Fruit fly (Drosophila melanogaster): ENCODE measurements around the gene CG1958.

Gene CG1958

DNA sequence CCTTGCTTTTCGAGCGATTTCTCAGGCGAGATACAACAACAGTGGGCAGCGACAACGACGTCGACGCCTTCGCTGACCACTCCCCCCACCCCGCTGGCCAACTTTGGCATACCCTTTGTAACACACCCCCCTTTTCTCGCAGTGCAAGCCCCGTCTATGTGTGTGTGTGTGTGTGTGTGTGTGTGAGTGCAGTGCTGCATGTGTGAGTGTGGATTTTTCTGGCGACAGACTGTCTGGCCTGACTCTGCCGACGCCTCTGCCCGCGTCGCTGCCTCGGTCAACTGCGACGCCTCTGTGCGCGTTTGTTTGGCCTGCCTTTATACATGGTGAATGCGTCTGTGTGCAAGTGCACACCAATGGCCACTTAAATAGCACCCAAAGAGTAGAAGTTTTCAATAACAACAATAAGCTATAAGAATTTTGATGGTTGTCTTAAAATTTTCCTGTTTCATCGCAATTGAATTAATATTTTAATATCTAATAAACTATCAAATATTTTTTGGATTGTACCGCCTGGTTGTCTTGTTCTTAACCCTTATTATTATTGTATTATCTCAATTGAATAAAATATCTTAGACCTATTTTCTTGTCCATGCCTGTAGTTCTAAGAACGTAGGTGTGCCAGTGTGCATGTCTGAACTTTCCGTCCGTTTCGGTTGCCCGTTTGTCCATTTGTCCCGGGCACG, 27.3 kb downstream of the CG1958 start (continued):
- TF ChIP-seq aop (GFP tag; IDR thresholded peaks at IDR 0.05) (peak; percentile 53; the same call in 1 of the 2 replicates), MTF-1 (GFP tag; optimal IDR thresholded peaks at IDR 0.05; ENCODE audit: borderline replicate concordance) (peak; percentile 73), CG17912 (GFP tag; optimal IDR thresholded peaks at IDR 0.05) (peak; percentile 81), CG17612 (GFP tag; IDR thresholded peaks at IDR 0.05) (no peak), Xbp1 (GFP tag; optimal IDR thresholded peaks at IDR 0.05) (peak; percentile 84), ATbp (GFP tag; optimal IDR thresholded peaks at IDR 0.05) (peak; percentile 94), CG11398 (GFP tag; optimal IDR thresholded peaks at IDR 0.05) (no peak), CG6175 (GFP tag; IDR thresholded peaks at IDR 0.05) (no peak), CG4617 (GFP tag; optimal IDR thresholded peaks at IDR 0.05; ENCODE audit: borderline replicate concordance) (peak; percentile 15), bab2 (GFP tag; optimal IDR thresholded peaks at IDR 0.05) (peak; percentile 12), tap (tag; optimal IDR thresholded peaks at IDR 0.05) (peak; percentile 95), CG9215 (GFP tag; IDR thresholded peaks at IDR 0.05) (0 out of 2 replicates have a peak, but pooled peaks have one; percentile 8), jigr1 (GFP tag; IDR thresholded peaks at IDR 0.05) (peak; percentile 74; the same call in 1 of the 3 replicates), CG10321 (GFP tag; IDR thresholded peaks at IDR 0.05) (peak; percentile 19; the same call in 1 of the 2 replicates), CG4404 (GFP tag; IDR thresholded peaks at IDR 0.05) (peak; percentile 71), klu (GFP tag; IDR thresholded peaks at IDR 0.05) (peak; percentile 42; the same call in 1 of the 2 replicates), Deaf1 (tag; optimal IDR thresholded peaks at IDR 0.05) (peak; percentile 71), en (GFP tag; optimal IDR thresholded peaks at IDR 0.05) (no peak), Atf-2 (GFP tag; optimal IDR thresholded peaks at IDR 0.05) (no peak), NC2β (GFP tag; optimal IDR thresholded peaks at IDR 0.05) (no peak), her (GFP tag; optimal IDR thresholded peaks at IDR 0.05) (no peak), CG9797 (GFP tag; optimal IDR thresholded peaks at IDR 0.05) (peak; percentile 9), gsb (GFP tag; IDR thresholded peaks at IDR 0.05) (no peak), kni (GFP tag; optimal IDR thresholded peaks at IDR 0.05) (peak; percentile 85), fd96Cb (tag; optimal IDR thresholded peaks at IDR 0.05) (peak; percentile 94), BtbVII (GFP tag; optimal IDR thresholded peaks at IDR 0.05) (peak; percentile 86), CG13424 (tag; optimal IDR thresholded peaks at IDR 0.05) (peak; percentile 95), pan (optimal IDR thresholded peaks at IDR 0.05) (no peak), pan (GFP tag; optimal IDR thresholded peaks at IDR 0.05 in 1 of 2, IDR thresholded peaks at IDR 0.05 in 1 of 2) (peak in 1 of 2 experiments; percentile 84), CG6854 (GFP tag; optimal IDR thresholded peaks at IDR 0.05) (peak; percentile 81), CG17186 (GFP tag; optimal IDR thresholded peaks at IDR 0.05) (peak; percentile 23), Med (GFP tag) (peak; percentile 66), CG11560 (tag; IDR thresholded peaks at IDR 0.05) (0 out of 3 replicates have a peak, but pooled peaks have one; percentile 46), prd (optimal IDR thresholded peaks at IDR 0.05) (no peak), prd (GFP tag; IDR thresholded peaks at IDR 0.05) (peak; percentile 85), tin (GFP tag; optimal IDR thresholded peaks at IDR 0.05) (peak; percentile 70), Stat92E (GFP tag; optimal IDR thresholded peaks at IDR 0.05) (peak in 1 of 3 experiments; percentile 99), dati (GFP tag; IDR thresholded peaks at IDR 0.05) (0 out of 2 replicates have a peak, but pooled peaks have one; percentile 42), CG17328 (GFP tag; IDR thresholded peaks at IDR 0.05) (peak; percentile 89), CG2129 (GFP tag; IDR thresholded peaks at IDR 0.05; ENCODE audit: partially characterized antibody) (no peak), onecut (GFP tag; IDR thresholded peaks at IDR 0.05) (peak; percentile 82), fu2 (GFP tag; optimal IDR thresholded peaks at IDR 0.05) (no peak), BEAF-32 (GFP tag; optimal IDR thresholded peaks at IDR 0.05) (no peak), CG1529 (GFP tag; optimal IDR thresholded peaks at IDR 0.05) (peak; percentile 91), H15 (GFP tag; IDR thresholded peaks at IDR 0.05) (peak; percentile 71), cwo (GFP tag; optimal IDR thresholded peaks at IDR 0.05) (peak; percentile 74), NfI (GFP tag; optimal IDR thresholded peaks at IDR 0.05) (peak; percentile 84), CG1792 (GFP tag; optimal IDR thresholded peaks at IDR 0.05) (no peak), CG31441 (GFP tag; IDR thresholded peaks at IDR 0.05) (peak; percentile 87), Meics (GFP tag; optimal IDR thresholded peaks at IDR 0.05) (peak; percentile 81)

Data from whole organism, embryonic.